Worm (Caenorhabditis elegans) whole organism, young adult: ENCODE measurements around the gene Y58A7A.2.

Source experiments
- B0261.1 ChIP-seq: sonication (generic microtip); optimal IDR thresholded peaks from 2 replicates; lab custom pipeline; 2016; ENCODE audit warnings: mild to moderate bottlenecking, missing genetic modification characterization, moderate library complexity, missing compliant biosample characterization
- C06A6.2 ChIP-seq: fragments of 200-800 bp; sonication (Bioruptor generic); conservative IDR thresholded peaks from 2 replicates; pipeline ENCODE4 v1.3.6; 2022; ENCODE audit warnings: missing genetic modification characterization, missing compliant biosample characterization
- C17E4.6 ChIP-seq: fragments of 200-800 bp; sonication (Bioruptor generic); IDR thresholded peaks from 2 replicates; pipeline ENCODE4 v1.3.6; 2022; ENCODE audit warnings: missing genetic modification reagents, missing genetic modification characterization, missing compliant biosample characterization
- D2030.7 ChIP-seq: fragments of 200-800 bp; sonication (Bioruptor generic); IDR thresholded peaks from 2 replicates; pipeline ENCODE4 v1.3.6; 2022; ENCODE audit warnings: missing genetic modification reagents, missing genetic modification characterization, missing compliant biosample characterization
- F10E7.11 ChIP-seq: sonication (generic microtip); optimal IDR thresholded peaks from 2 replicates; lab custom pipeline; 2017; ENCODE audit warnings: mild to moderate bottlenecking, missing genetic modification characterization, moderate library complexity, missing compliant biosample characterization
- F33H1.4 ChIP-seq: fragments of 200-800 bp; sonication (Bioruptor generic); IDR thresholded peaks from 2 replicates; pipeline ENCODE4 v1.3.6; 2022; ENCODE audit warnings: missing genetic modification reagents, missing genetic modification characterization, missing compliant biosample characterization
- K11D2.4 ChIP-seq: fragments of 200-800 bp; sonication (Bioruptor generic); IDR thresholded peaks from 2 replicates; pipeline ENCODE4 v1.3.6; 2022; ENCODE audit warnings: missing genetic modification reagents, missing genetic modification characterization, missing compliant biosample characterization
- Y53G8AR.9 ChIP-seq: fragments of 200-800 bp; sonication (Bioruptor generic); conservative IDR thresholded peaks from 2 replicates; pipeline ENCODE4 v1.3.6; 2022; ENCODE audit warnings: missing genetic modification reagents, missing genetic modification characterization, missing compliant biosample characterization
- Y67H2A.10 ChIP-seq: fragments of 200-800 bp; sonication (Bioruptor generic); conservative IDR thresholded peaks from 2 replicates; pipeline ENCODE4 v1.3.6; 2022; ENCODE audit warnings: missing genetic modification reagents, missing genetic modification characterization, missing compliant biosample characterization
- aptf-3 ChIP-seq: fragments of 200-800 bp; sonication (Bioruptor generic); IDR thresholded peaks from 2 replicates; pipeline ENCODE4 v1.3.6; 2022; ENCODE audit warnings: missing genetic modification characterization, missing compliant biosample characterization
- athp-1 ChIP-seq: sonication (generic microtip); optimal IDR thresholded peaks from 2 replicates; lab custom pipeline; 2017; ENCODE audit warnings: mild to moderate bottlenecking, missing genetic modification characterization, missing compliant biosample characterization
- attf-3 ChIP-seq: fragments of 200-800 bp; sonication (Bioruptor generic); conservative IDR thresholded peaks from 2 replicates; pipeline ENCODE4 v1.3.6; 2022; ENCODE audit warnings: missing genetic modification reagents, missing genetic modification characterization, missing compliant biosample characterization
- cebp-2 ChIP-seq: fragments of 200-800 bp; sonication (Bioruptor generic); IDR thresholded peaks from 2 replicates; pipeline ENCODE4 v1.3.6; 2022; ENCODE audit warnings: missing genetic modification characterization, missing compliant biosample characterization
- ceh-58 ChIP-seq: fragments of 200-800 bp; sonication (Bioruptor generic); IDR thresholded peaks from 2 replicates; pipeline ENCODE4 v1.3.6; 2022; ENCODE audit warnings: missing genetic modification characterization, missing compliant biosample characterization
- dox-1 ChIP-seq: fragments of 200-800 bp; sonication (Bioruptor generic); IDR thresholded peaks from 2 replicates; pipeline ENCODE4 v1.3.6; 2022; ENCODE audit warnings: missing genetic modification reagents, missing genetic modification characterization, missing compliant biosample characterization
- dpff-1 ChIP-seq: sonication (generic microtip); optimal IDR thresholded peaks from 2 replicates; lab custom pipeline; 2017; ENCODE audit warnings: mild to moderate bottlenecking, missing genetic modification characterization, missing compliant biosample characterization
- egl-18 ChIP-seq: fragments of 200-800 bp; sonication (Bioruptor generic); IDR thresholded peaks from 2 replicates; pipeline ENCODE4 v1.3.6; 2022; ENCODE audit warnings: missing genetic modification reagents, missing genetic modification characterization, missing compliant biosample characterization
- ekl-4 ChIP-seq: fragments of 200-800 bp; sonication (Bioruptor generic); IDR thresholded peaks from 2 replicates; pipeline ENCODE4 v1.3.6; 2022; ENCODE audit warnings: missing genetic modification reagents, missing genetic modification characterization, missing compliant biosample characterization
- gei-17 ChIP-seq: fragments of 200-800 bp; sonication (Bioruptor generic); optimal IDR thresholded peaks from 2 replicates; lab custom pipeline; 2018; ENCODE audit warnings: mild to moderate bottlenecking, missing genetic modification characterization, missing compliant biosample characterization
- him-1 ChIP-seq: sonication (generic microtip); optimal IDR thresholded peaks from 2 replicates; lab custom pipeline; 2016; ENCODE audit warnings: missing genotype, missing genetic modification reagents, missing genetic modification characterization, missing compliant biosample characterization
- hmg-20 ChIP-seq: fragments of 200-800 bp; sonication (Bioruptor generic); IDR thresholded peaks from 2 replicates; pipeline ENCODE4 v1.3.6; 2022; ENCODE audit warnings: missing genetic modification reagents, missing genetic modification characterization, missing compliant biosample characterization
- lin-26 ChIP-seq: fragments of 200-800 bp; sonication (Bioruptor generic); IDR thresholded peaks from 2 replicates; pipeline ENCODE4 v1.3.6; 2022; ENCODE audit warnings: missing genetic modification reagents, missing genetic modification characterization, missing compliant biosample characterization
- lsl-1 ChIP-seq: fragments of 200-800 bp; sonication (Bioruptor generic); optimal IDR thresholded peaks from 2 replicates; lab custom pipeline; 2018; ENCODE audit warnings: mild to moderate bottlenecking, missing genetic modification characterization, moderate library complexity, missing compliant biosample characterization
- madf-6 ChIP-seq: fragments of 200-800 bp; sonication (Bioruptor generic); IDR thresholded peaks from 2 replicates; pipeline ENCODE4 v1.3.6; 2022; ENCODE audit warnings: missing genetic modification reagents, missing genetic modification characterization, missing compliant biosample characterization
- madf-8 ChIP-seq: fragments of 200-800 bp; sonication (Bioruptor generic); conservative IDR thresholded peaks from 2 replicates; pipeline ENCODE4 v1.3.6; 2022; ENCODE audit warnings: missing genetic modification reagents, missing genetic modification characterization, missing compliant biosample characterization
- mes-4 ChIP-seq: sonication (generic microtip); optimal IDR thresholded peaks from 2 replicates; lab custom pipeline; 2016; ENCODE audit warnings: missing genotype, missing genetic modification characterization, missing compliant biosample characterization
- nfya-1 ChIP-seq: sonication (generic microtip); optimal IDR thresholded peaks from 2 replicates; lab custom pipeline; 2017; ENCODE audit warnings: antibody characterized with exemption, missing compliant biosample characterization, missing genetic modification characterization, borderline replicate concordance; ENCODE audit not compliant: insufficient read depth
- nhr-179 ChIP-seq: sonication (generic microtip); optimal IDR thresholded peaks from 2 replicates; lab custom pipeline; 2016; ENCODE audit warnings: mild to moderate bottlenecking, missing genetic modification characterization, missing compliant biosample characterization
- rcor-1 ChIP-seq: fragments of 200-800 bp; sonication (Bioruptor generic); IDR thresholded peaks from 2 replicates; pipeline ENCODE4 v1.3.6; 2022; ENCODE audit warnings: missing genetic modification reagents, missing genetic modification characterization, missing compliant biosample characterization
- sea-2 ChIP-seq: fragments of 200-800 bp; sonication (Bioruptor generic); IDR thresholded peaks from 2 replicates; pipeline ENCODE4 v1.3.6; 2022; ENCODE audit warnings: missing genetic modification characterization, missing compliant biosample characterization
- snpc-1.3 ChIP-seq: sonication (generic microtip); optimal IDR thresholded peaks from 2 replicates; lab custom pipeline; 2017; ENCODE audit warnings: missing genetic modification characterization, mild to moderate bottlenecking, missing compliant biosample characterization, antibody characterized with exemption, moderate library complexity, missing genotype, missing genetic modification reagents; ENCODE audit not compliant: insufficient read depth
- xnd-1 ChIP-seq: sonication (generic microtip); optimal IDR thresholded peaks from 2 replicates; lab custom pipeline; 2016; ENCODE audit warnings: missing genotype, missing genetic modification reagents, missing genetic modification characterization, missing compliant biosample characterization
- ztf-18 ChIP-seq: sonication (generic microtip); optimal IDR thresholded peaks from 2 replicates; lab custom pipeline; 2016; ENCODE audit warnings: missing genotype, mild to moderate bottlenecking, missing genetic modification characterization, missing compliant biosample characterization

The Y58A7A.2 gene

DNA sequence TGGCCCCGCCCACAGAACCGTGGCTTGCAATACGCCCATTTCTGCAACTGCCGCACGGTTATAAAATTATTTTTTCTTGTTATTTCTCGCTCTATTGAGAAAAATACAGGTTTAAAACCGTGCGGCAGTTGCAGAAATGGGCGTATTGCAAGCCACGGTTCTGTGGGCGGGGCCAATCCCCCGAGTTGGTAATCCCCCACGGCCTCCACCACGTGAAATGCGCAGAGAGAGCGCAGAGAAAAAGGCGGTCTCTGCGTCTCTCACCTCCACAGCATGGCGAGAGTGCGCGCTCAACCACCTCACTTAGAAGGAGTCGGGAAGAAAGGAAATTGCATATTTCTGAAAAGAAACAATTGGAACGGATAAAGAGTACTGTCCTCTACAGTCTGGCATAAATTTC lies 24.8 kb downstream of the Y58A7A.2 start (continued):
- TF ChIP-seq cebp-2 (GFP tag; lab: Robert Waterston, UW) (0 out of 2 replicates have a peak, but pooled peaks have one; percentile 66), lin-26 (GFP tag; lab: Robert Waterston, UW) (peak; percentile 66; the same call in 1 of the 2 replicates), C17E4.6 (GFP tag; lab: Robert Waterston, UW) (peak; percentile 64), madf-6 (GFP tag; lab: Robert Waterston, UW) (peak; percentile 75), ztf-18 (peak; percentile 78), C06A6.2 (GFP tag; lab: Robert Waterston, UW) (peak; percentile 91), Y53G8AR.9 (GFP tag; lab: Robert Waterston, UW) (peak; percentile 77), ceh-58 (0 out of 2 replicates have a peak, but pooled peaks have one; percentile 27), K11D2.4 (GFP tag; lab: Robert Waterston, UW) (peak; percentile 92), D2030.7 (GFP tag; lab: Robert Waterston, UW) (peak; percentile 78), dox-1 (GFP tag; lab: Robert Waterston, UW) (peak; percentile 95), egl-18 (GFP tag; lab: Robert Waterston, UW) (peak; percentile 83), attf-3 (GFP tag; lab: Robert Waterston, UW) (peak; percentile 68), rcor-1 (GFP tag; lab: Robert Waterston, UW) (peak; percentile 86), F33H1.4 (peak; percentile 70), Y67H2A.10 (GFP tag; lab: Robert Waterston, UW) (0 out of 2 replicates have a peak, but pooled peaks have one; percentile 38)

DNA sequence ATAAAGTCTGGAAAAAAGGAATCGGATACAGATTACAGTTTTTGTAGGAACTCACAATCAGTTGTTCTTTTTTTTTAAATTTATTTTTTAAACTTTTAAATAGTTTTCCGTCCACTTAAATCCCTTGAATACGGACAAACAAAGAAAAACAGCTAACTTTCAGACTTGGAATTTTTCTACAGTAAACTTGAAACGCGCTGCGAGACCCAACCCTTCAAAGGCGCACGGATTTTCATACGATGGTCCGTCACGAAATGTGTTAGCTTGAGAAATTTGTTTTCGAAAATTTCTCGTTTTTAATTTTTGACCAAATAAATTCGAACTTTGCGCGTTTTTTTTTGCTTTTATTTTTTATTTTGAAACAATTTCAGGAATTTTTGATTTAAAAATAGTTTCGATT lies 25.4 kb downstream of the Y58A7A.2 start:
- TF ChIP-seq lsl-1 (peak; percentile 42), egl-18 (GFP tag; lab: Robert Waterston, UW) (no peak), xnd-1 (tag; lab: Kevin White, UChicago) (peak; percentile 58), madf-8 (GFP tag; lab: Robert Waterston, UW) (peak; percentile 68), F33H1.4 (peak; percentile 60)
- TF ChIP-seq, all 124 proteins: peak for 4

DNA sequence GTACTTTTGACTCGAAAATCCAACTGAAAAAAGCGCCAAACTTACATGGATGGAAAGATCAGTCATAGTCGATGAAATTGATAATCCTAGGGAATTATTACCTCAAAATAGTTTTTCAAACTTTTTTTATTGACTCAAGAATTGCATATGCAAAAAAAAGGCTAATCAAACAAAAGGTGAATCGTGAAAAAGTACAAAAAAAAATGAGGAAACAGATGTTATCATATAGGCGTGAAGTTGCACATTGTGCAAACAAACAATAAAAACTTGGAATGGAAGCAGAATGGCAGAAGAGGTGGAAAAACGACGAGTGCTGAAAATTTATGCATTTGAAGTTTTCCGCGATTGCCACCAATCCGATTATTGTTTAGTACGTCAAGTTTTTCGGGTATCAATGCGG lies 25.9 kb downstream of the Y58A7A.2 start, which contains the start of gene exc-14:
exc-14 (minus strand) TSS at position 101 of the 400 bp plus-strand sequence.
- TF ChIP-seq him-1 (tag; lab: Kevin White, UChicago) (no peak), hmg-20 (GFP tag; lab: Robert Waterston, UW) (no peak), snpc-1.3 (no peak), nhr-179 (tag; lab: Kevin White, UChicago) (no peak), B0261.1 (tag; lab: Kevin White, UChicago) (no peak), dpff-1 (tag; lab: Kevin White, UChicago) (no peak)

DNA sequence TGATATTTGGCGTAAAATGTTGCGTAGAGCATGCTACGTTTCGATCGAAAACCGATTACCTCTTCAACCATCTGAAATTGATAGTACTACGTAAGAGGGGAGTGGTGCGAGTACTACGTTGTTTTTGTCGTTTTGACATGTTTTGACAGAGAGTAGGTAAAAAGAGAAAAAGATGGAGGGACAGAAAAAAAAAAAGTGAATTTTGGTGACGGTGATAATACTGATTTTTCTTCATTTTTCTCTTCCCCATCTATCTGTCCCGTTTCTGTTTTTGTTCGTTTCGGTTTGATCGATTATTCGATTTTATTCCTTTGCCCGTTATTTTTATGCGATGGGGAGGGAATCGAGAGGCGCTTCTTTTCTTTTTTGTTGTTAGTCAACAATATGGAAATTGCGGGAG lies 31.1 kb downstream of the Y58A7A.2 start, which contains the start of gene K11D12.8:
K11D12.8 (minus strand) TSS at position 77 of the 400 bp plus-strand sequence.
- no peak for TF ChIP-seq nfya-1 (tag; lab: Kevin White, UChicago)
- no peak for TF ChIP-seq gei-17
- no peak for TF ChIP-seq ekl-4 (GFP tag; lab: Robert Waterston, UW)
- TF ChIP-seq F10E7.11 (tag; lab: Kevin White, UChicago), result no peak
- no peak for TF ChIP-seq mes-4 (tag; lab: Kevin White, UChicago)
- TF ChIP-seq aptf-3 (GFP tag; lab: Robert Waterston, UW), result no peak
- no peak for TF ChIP-seq athp-1 (tag; lab: Kevin White, UChicago)

DNA sequence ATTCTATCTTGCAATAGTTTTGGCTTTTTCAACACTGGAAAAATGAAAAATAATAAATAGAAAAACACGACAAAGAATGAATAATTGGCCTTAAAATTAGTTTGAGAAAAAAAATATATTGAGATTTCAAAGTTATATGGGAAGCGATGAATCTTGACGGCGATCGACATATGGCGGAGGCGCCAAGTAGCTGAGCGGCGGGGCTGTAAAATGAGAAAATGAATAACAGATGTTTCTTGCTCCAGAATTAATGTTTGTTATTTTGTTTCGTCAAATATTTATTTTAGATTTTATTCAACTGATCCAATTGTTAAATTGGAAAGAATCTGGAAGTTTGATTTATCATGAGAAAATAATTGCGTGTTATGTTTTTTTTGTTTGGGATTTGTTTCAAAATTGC lies 32.4 kb downstream of the Y58A7A.2 start, which contains the start of gene K11D12.11:
K11D12.11 (minus strand) TSS at position 42 of the 400 bp plus-strand sequence.
- TF ChIP-seq sea-2 (GFP tag; lab: Robert Waterston, UW) (no peak), attf-3 (GFP tag; lab: Robert Waterston, UW) (no peak), hmg-20 (GFP tag; lab: Robert Waterston, UW) (no peak)
- TF ChIP-seq, all 124 proteins: peak for 0
